Fruit fly (Drosophila melanogaster) whole organism, embryonic: ENCODE results near the gene Sk1.

Source experiments
- B-H1 ChIP-seq: fragments of 200-800 bp; sonication (Bioruptor generic); IDR thresholded peaks from 3 replicates; pipeline ENCODE4 v1.3.6; 2022; ENCODE audit warnings: missing biosample characterization, missing genetic modification characterization
- BEAF-32 ChIP-seq: fragments of 200-800 bp; sonication (Bioruptor generic); optimal IDR thresholded peaks from 3 replicates; lab custom pipeline; 2017; ENCODE audit warnings: missing biosample characterization, missing genetic modification characterization, mild to moderate bottlenecking, moderate library complexity, missing genetic modification reagents
- Bgb ChIP-seq: fragments of 200-800 bp; sonication (Bioruptor generic); IDR thresholded peaks from 2 replicates; pipeline ENCODE4 v1.3.6; 2022; ENCODE audit warnings: missing biosample characterization, missing genetic modification characterization; ENCODE audit not compliant: partially characterized antibody
- Blimp-1 ChIP-seq: fragments of 200-800 bp; sonication (Bioruptor generic); optimal IDR thresholded peaks from 3 replicates; lab custom pipeline; 2018; ENCODE audit warnings: missing biosample characterization, missing genetic modification characterization, mild to moderate bottlenecking, moderate library complexity, missing genetic modification reagents
- CG10267 ChIP-seq: fragments of 200-800 bp; sonication (Bioruptor generic); optimal IDR thresholded peaks from 2 replicates; lab custom pipeline; 2018; ENCODE audit warnings: missing biosample characterization, mild to moderate bottlenecking, missing genetic modification characterization, moderate library complexity
- CG13287 ChIP-seq: fragments of 200-800 bp; sonication (Bioruptor generic); IDR thresholded peaks from 2 replicates; pipeline ENCODE4 v1.3.6; 2022; ENCODE audit warnings: missing biosample characterization, missing genetic modification characterization; ENCODE audit not compliant: partially characterized antibody
- CG2116 ChIP-seq: fragments of 200-800 bp; sonication (Bioruptor generic); optimal IDR thresholded peaks from 3 replicates; lab custom pipeline; 2018; ENCODE audit warnings: missing biosample characterization, mild to moderate bottlenecking, missing genetic modification characterization
- CG2712 ChIP-seq: fragments of 200-800 bp; optimal IDR thresholded peaks from 3 replicates; lab custom pipeline; 2019; ENCODE audit warnings: missing biosample characterization, mild to moderate bottlenecking, missing genetic modification characterization, moderate library complexity
- CG6689 ChIP-seq: fragments of 200-800 bp; sonication (Bioruptor generic); IDR thresholded peaks from 2 replicates; pipeline ENCODE4 v1.3.6; 2022; ENCODE audit warnings: missing biosample characterization, missing genetic modification characterization
- CG6791 ChIP-seq: fragments of 200-800 bp; sonication (Bioruptor generic); IDR thresholded peaks from 3 replicates; pipeline ENCODE4 v1.3.6; 2022; ENCODE audit warnings: missing biosample characterization, missing genetic modification characterization; ENCODE audit not compliant: partially characterized antibody
- CG7556 ChIP-seq: fragments of 200-800 bp; sonication (Bioruptor generic); optimal IDR thresholded peaks from 2 replicates; lab custom pipeline; 2017; ENCODE audit warnings: missing biosample characterization, mild to moderate bottlenecking, missing genetic modification characterization
- CG9797 ChIP-seq: fragments of 200-800 bp; sonication (Bioruptor generic); optimal IDR thresholded peaks from 3 replicates; lab custom pipeline; 2018; ENCODE audit warnings: missing biosample characterization, mild to moderate bottlenecking, missing genetic modification characterization
- Dp ChIP-seq: fragments of 200-800 bp; sonication (Bioruptor generic); optimal IDR thresholded peaks from 2 replicates; lab custom pipeline; 2018; ENCODE audit warnings: missing biosample characterization, mild to moderate bottlenecking, missing genetic modification characterization, moderate library complexity
- Dref ChIP-seq: fragments of 200-800 bp; sonication (Bioruptor generic); IDR thresholded peaks from 2 replicates; pipeline ENCODE4 v1.3.6; 2022; ENCODE audit warnings: missing biosample characterization, missing genetic modification characterization
- E2f2 ChIP-seq: fragments of 200-800 bp; sonication (Bioruptor generic); IDR thresholded peaks from 2 replicates; pipeline ENCODE4 v1.3.6; 2022; ENCODE audit warnings: missing biosample characterization, missing genetic modification characterization
- Elba2 ChIP-seq: fragments of 200-800 bp; sonication (Bioruptor generic); optimal IDR thresholded peaks from 3 replicates; lab custom pipeline; 2016; ENCODE audit warnings: missing biosample characterization, missing genetic modification characterization
- HLH4C ChIP-seq: fragments of 200-800 bp; sonication (Bioruptor generic); IDR thresholded peaks from 3 replicates; pipeline ENCODE4 v1.3.6; 2022; ENCODE audit warnings: missing biosample characterization, missing genetic modification characterization; ENCODE audit not compliant: partially characterized antibody
- Lhr ChIP-seq: fragments of 200-800 bp; sonication (Bioruptor generic); optimal IDR thresholded peaks from 3 replicates; lab custom pipeline; 2017; ENCODE audit warnings: mild to moderate bottlenecking, missing biosample characterization, missing genetic modification reagents, missing genetic modification characterization
- MBD-R2 ChIP-seq: fragments of 200-800 bp; sonication (Bioruptor generic); IDR thresholded peaks from 2 replicates; pipeline ENCODE4 v1.3.6; 2022; ENCODE audit warnings: missing biosample characterization, missing genetic modification characterization
- MESR4 ChIP-seq: fragments of 200-800 bp; sonication (Bioruptor generic); optimal IDR thresholded peaks from 2 replicates; lab custom pipeline; 2018; ENCODE audit warnings: missing biosample characterization, mild to moderate bottlenecking, missing genetic modification characterization, moderate library complexity
- Scr ChIP-seq: fragments of 200-800 bp; sonication (Bioruptor generic); IDR thresholded peaks from 2 replicates; pipeline ENCODE4 v1.3.6; 2022; ENCODE audit warnings: missing biosample characterization, missing genetic modification characterization; ENCODE audit not compliant: partially characterized antibody
- Sin3A ChIP-seq: fragments of >200 bp; optimal IDR thresholded peaks from 2 replicates; lab custom pipeline; 2018
- Sry-β ChIP-seq: fragments of 200-800 bp; sonication (Bioruptor generic); optimal IDR thresholded peaks from 2 replicates; lab custom pipeline; 2018; ENCODE audit warnings: missing biosample characterization, mild to moderate bottlenecking, missing genetic modification characterization, moderate library complexity
- Sry-δ ChIP-seq: fragments of 200-800 bp; sonication (Bioruptor generic); optimal IDR thresholded peaks from 2 replicates; lab custom pipeline; 2016; ENCODE audit warnings: missing biosample characterization, missing genetic modification characterization
- YL-1 ChIP-seq: fragments of 200-800 bp; sonication (Bioruptor generic); optimal IDR thresholded peaks from 3 replicates; lab custom pipeline; 2017; ENCODE audit warnings: missing biosample characterization, mild to moderate bottlenecking, missing genetic modification characterization
- amos ChIP-seq: fragments of 200-800 bp; sonication (Bioruptor generic); IDR thresholded peaks from 2 replicates; pipeline ENCODE4 v1.3.6; 2022; ENCODE audit warnings: missing biosample characterization, missing genetic modification characterization; ENCODE audit not compliant: partially characterized antibody
- ato ChIP-seq: fragments of 200-800 bp; sonication (Bioruptor generic); IDR thresholded peaks from 2 replicates; pipeline ENCODE4 v1.3.6; 2022; ENCODE audit warnings: missing biosample characterization, missing genetic modification characterization; ENCODE audit not compliant: partially characterized antibody
- bbx ChIP-seq: fragments of 200-800 bp; sonication (Bioruptor generic); IDR thresholded peaks from 2 replicates; pipeline ENCODE4 v1.3.6; 2022; ENCODE audit warnings: missing biosample characterization, missing genetic modification characterization; ENCODE audit not compliant: partially characterized antibody
- bsh ChIP-seq, 2 experiments: fragments of 200-800 bp; sonication (Bioruptor generic); optimal IDR thresholded peaks; 2 replicates each; lab custom pipeline; 2017 to 2018; ENCODE audit warnings: mild to moderate bottlenecking in 2 of 2, missing biosample characterization in 2 of 2, missing genetic modification characterization in 2 of 2, moderate library complexity in 1 of 2
- gfzf ChIP-seq: fragments of 200-800 bp; sonication (Bioruptor generic); optimal IDR thresholded peaks from 2 replicates; lab custom pipeline; 2016; ENCODE audit warnings: missing biosample characterization, mild to moderate bottlenecking, missing genetic modification characterization, moderate library complexity
- hb ChIP-seq: fragments of 200-800 bp; sonication (Bioruptor generic); IDR thresholded peaks from 3 replicates; pipeline ENCODE4 v1.3.6; 2022; ENCODE audit warnings: missing biosample characterization, missing genetic modification characterization; ENCODE audit not compliant: partially characterized antibody
- lmd ChIP-seq: fragments of 200-800 bp; sonication (Bioruptor generic); IDR thresholded peaks from 2 replicates; pipeline ENCODE4 v1.3.6; 2022; ENCODE audit warnings: missing biosample characterization, missing genetic modification characterization
- lov ChIP-seq, 2 experiments: fragments of 200-800 bp in 1 of 2; fragments of >200 bp in 1 of 2; sonication (Bioruptor generic) in 1 of 2; IDR thresholded peaks in 1 of 2; optimal IDR thresholded peaks in 1 of 2; 2 replicates in 1 of 2; 3 replicates in 1 of 2; pipeline versions ENCODE4 v1.3.6 to Lab custom; 2017 to 2022; ENCODE audit warnings: missing biosample characterization in 1 of 2, missing genetic modification characterization in 1 of 2
- nom ChIP-seq: fragments of 200-800 bp; sonication (Bioruptor generic); optimal IDR thresholded peaks from 2 replicates; lab custom pipeline; 2017; ENCODE audit warnings: missing biosample characterization, missing genetic modification characterization, mild to moderate bottlenecking, moderate library complexity, missing genetic modification reagents
- pzg ChIP-seq: fragments of 200-800 bp; sonication (Bioruptor generic); optimal IDR thresholded peaks from 3 replicates; lab custom pipeline; 2018; ENCODE audit warnings: missing biosample characterization, mild to moderate bottlenecking, missing genetic modification characterization, moderate library complexity
- slou ChIP-seq: fragments of 200-800 bp; sonication (Bioruptor generic); optimal IDR thresholded peaks from 3 replicates; lab custom pipeline; 2016; ENCODE audit warnings: missing biosample characterization, missing genetic modification characterization
- stwl ChIP-seq: fragments of 200-800 bp; sonication (Bioruptor generic); optimal IDR thresholded peaks from 3 replicates; lab custom pipeline; 2018; ENCODE audit warnings: missing biosample characterization, mild to moderate bottlenecking, missing genetic modification characterization, moderate library complexity
- trem ChIP-seq: fragments of 200-800 bp; optimal IDR thresholded peaks from 3 replicates; lab custom pipeline; 2019; ENCODE audit warnings: missing biosample characterization, mild to moderate bottlenecking, missing genetic modification characterization, moderate library complexity
- unc-4 ChIP-seq: fragments of 200-800 bp; sonication (Bioruptor generic); IDR thresholded peaks from 2 replicates; pipeline ENCODE4 v1.3.6; 2022; ENCODE audit warnings: missing biosample characterization, missing genetic modification characterization; ENCODE audit not compliant: partially characterized antibody
- vnd ChIP-seq: fragments of 200-800 bp; sonication (Bioruptor generic); IDR thresholded peaks from 3 replicates; pipeline ENCODE4 v1.3.6; 2022; ENCODE audit warnings: missing biosample characterization, missing genetic modification characterization; ENCODE audit not compliant: partially characterized antibody

Gene Sk1

DNA sequence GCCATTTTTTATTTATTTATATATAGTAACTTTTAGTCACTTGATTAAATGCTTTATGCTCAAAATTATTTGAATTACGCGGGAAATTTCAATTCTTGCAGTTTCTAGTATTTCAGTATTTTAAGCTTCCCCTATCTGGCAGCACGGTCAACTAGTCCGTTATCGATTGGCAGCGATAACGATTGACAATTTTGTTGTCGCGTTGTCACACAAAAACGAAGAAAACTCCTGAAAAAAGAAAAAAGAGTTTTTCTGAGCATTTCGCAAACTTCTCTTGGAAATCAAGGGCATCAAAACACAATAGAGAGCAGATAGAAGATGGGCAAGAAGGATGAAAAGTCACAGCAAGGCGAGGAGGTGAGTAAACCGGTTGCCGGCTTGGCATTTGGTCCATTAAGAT, 42.7 kb downstream of the Sk1 start, which contains the start of gene Spase25:
Gene Spase25, plus strand, starts transcription at position 176 of the 400 bp plus-strand sequence.
- TF ChIP-seq Scr (GFP tag; lab: Robert Waterston, UW): 0 out of 2 replicates have a peak, but pooled peaks have one; percentile 31
- TF ChIP-seq CG9797: peak; percentile 57
- peak; percentile 68 for TF ChIP-seq CG10267 (tag; lab: Kevin White, UChicago)
- peak; percentile 41 for TF ChIP-seq gfzf
- TF ChIP-seq lov (optimal IDR thresholded peaks at IDR 0.05; lab: Kevin White, UChicago): no peak
- TF ChIP-seq lov (GFP tag; IDR thresholded peaks at IDR 0.05; lab: Robert Waterston, UW): no peak
- TF ChIP-seq hb (GFP tag; lab: Robert Waterston, UW): 0 out of 3 replicates have a peak, but pooled peaks have one; percentile 39
- TF ChIP-seq MESR4: peak; percentile 57
- no peak for TF ChIP-seq B-H1 (GFP tag; lab: Robert Waterston, UW)
- peak; percentile 15; the same call in 1 of the 2 replicates for TF ChIP-seq Bgb (GFP tag; lab: Robert Waterston, UW)
- TF ChIP-seq CG2116 (GFP tag; lab: Kevin White, UChicago): peak; percentile 46
- peak; percentile 19; the same call in 1 of the 2 replicates for TF ChIP-seq ato (GFP tag; lab: Robert Waterston, UW)
- peak; percentile 86 for TF ChIP-seq E2f2 (GFP tag; lab: Robert Waterston, UW)
- peak; percentile 2 for TF ChIP-seq Sin3A (lab: Kevin White, UChicago)
- peak; percentile 35 for TF ChIP-seq stwl
- TF ChIP-seq amos (GFP tag; lab: Robert Waterston, UW): 0 out of 2 replicates have a peak, but pooled peaks have one; percentile 10
- TF ChIP-seq Blimp-1: peak; percentile 29
- TF ChIP-seq unc-4 (GFP tag; lab: Robert Waterston, UW): 0 out of 2 replicates have a peak, but pooled peaks have one; percentile 21
- TF ChIP-seq Elba2: no peak
- peak; percentile 76 for TF ChIP-seq Dref (GFP tag; lab: Robert Waterston, UW)
- TF ChIP-seq YL-1: peak; percentile 48
- no peak for TF ChIP-seq slou
- peak; percentile 8 for TF ChIP-seq CG2712 (tag; lab: Kevin White, UChicago)
- TF ChIP-seq Sry-β (GFP tag; lab: Kevin White, UChicago): no peak
- peak; percentile 59 for TF ChIP-seq pzg (GFP tag; lab: Kevin White, UChicago)
- no peak for TF ChIP-seq CG6689 (GFP tag; lab: Robert Waterston, UW)
- TF ChIP-seq bbx (GFP tag; lab: Robert Waterston, UW): 0 out of 2 replicates have a peak, but pooled peaks have one; percentile 8
- TF ChIP-seq CG13287 (GFP tag; lab: Robert Waterston, UW): peak; percentile 58
- peak; percentile 49 for TF ChIP-seq MBD-R2
- peak; percentile 85 for TF ChIP-seq Dp (GFP tag; lab: Kevin White, UChicago)
- TF ChIP-seq HLH4C: peak; percentile 30; the same call in 1 of the 3 replicates
- TF ChIP-seq BEAF-32 (GFP tag; lab: Kevin White, UChicago): peak; percentile 23
- peak; percentile 33; the same call in 1 of the 3 replicates for TF ChIP-seq vnd
- peak; percentile 51; the same call in 2 of the 3 replicates for TF ChIP-seq CG6791
- TF ChIP-seq Sry-δ: peak; percentile 38
- TF ChIP-seq Lhr: peak; percentile 11
- peak; percentile 40 for TF ChIP-seq nom (GFP tag; lab: Kevin White, UChicago)
- TF ChIP-seq CG7556 (GFP tag; lab: Kevin White, UChicago): no peak
- TF ChIP-seq trem (tag; lab: Kevin White, UChicago): peak; percentile 44
- no peak for TF ChIP-seq lmd (GFP tag; lab: Robert Waterston, UW)
- peak in 1 of 2 experiments; percentile 48 for TF ChIP-seq bsh (GFP tag; optimal IDR thresholded peaks at IDR 0.05; lab: Kevin White, UChicago)
